Fruit fly (Drosophila melanogaster) whole organism, embryonic: Measurements from ENCODE around the gene CG15922.
A peak's percentile ranks its signal among the peaks of the same experiment; 100 is the strongest.

ENCODE experiments used
- Aef1 ChIP-seq: fragments of 200-800 bp; sonication (Bioruptor generic); IDR thresholded peaks from 3 replicates; pipeline ENCODE4 v1.3.6; 2022; ENCODE audit warnings: missing biosample characterization, missing genetic modification characterization
- Asciz ChIP-seq: fragments of 200-800 bp; sonication (Bioruptor generic); optimal IDR thresholded peaks from 2 replicates; lab custom pipeline; 2017; ENCODE audit warnings: missing biosample characterization, mild to moderate bottlenecking, missing genetic modification characterization, missing genetic modification reagents
- Atf6 ChIP-seq: fragments of 200-800 bp; sonication (Bioruptor generic); IDR thresholded peaks from 2 replicates; pipeline ENCODE4 v1.3.6; 2022; ENCODE audit warnings: missing biosample characterization, missing genetic modification characterization
- BEAF-32 ChIP-seq: fragments of 200-800 bp; sonication (Bioruptor generic); optimal IDR thresholded peaks from 3 replicates; lab custom pipeline; 2017; ENCODE audit warnings: missing biosample characterization, missing genetic modification characterization, mild to moderate bottlenecking, moderate library complexity, missing genetic modification reagents
- CG10274 ChIP-seq: fragments of 200-800 bp; sonication (Bioruptor generic); optimal IDR thresholded peaks from 3 replicates; lab custom pipeline; 2017; ENCODE audit warnings: missing biosample characterization, mild to moderate bottlenecking, missing genetic modification characterization
- CG10654 ChIP-seq: fragments of 200-800 bp; sonication (Bioruptor generic); optimal IDR thresholded peaks from 2 replicates; lab custom pipeline; 2016; ENCODE audit warnings: missing biosample characterization, missing genetic modification characterization
- CG11456 ChIP-seq: fragments of 200-800 bp; sonication (Bioruptor generic); IDR thresholded peaks from 3 replicates; pipeline ENCODE4 v1.3.6; 2022; ENCODE audit warnings: missing biosample characterization, missing genetic modification characterization
- CG12391 ChIP-seq: fragments of 200-800 bp; sonication (Bioruptor generic); optimal IDR thresholded peaks from 3 replicates; lab custom pipeline; 2018; ENCODE audit warnings: missing biosample characterization, mild to moderate bottlenecking, missing genetic modification characterization, moderate library complexity
- CG13894 ChIP-seq: fragments of 200-800 bp; sonication (Bioruptor generic); optimal IDR thresholded peaks from 3 replicates; lab custom pipeline; 2018; ENCODE audit warnings: missing biosample characterization, mild to moderate bottlenecking, missing genetic modification characterization, moderate library complexity
- CG14050 ChIP-seq: fragments of 200-800 bp; sonication (Bioruptor generic); IDR thresholded peaks from 3 replicates; pipeline ENCODE4 v1.3.6; 2022; ENCODE audit warnings: missing biosample characterization, missing genetic modification characterization
- CG17802 ChIP-seq: fragments of 200-800 bp; sonication (Bioruptor generic); optimal IDR thresholded peaks from 2 replicates; lab custom pipeline; 2018; ENCODE audit warnings: missing biosample characterization, mild to moderate bottlenecking, missing genetic modification characterization, moderate library complexity
- CG2120 ChIP-seq: fragments of 200-800 bp; sonication (Bioruptor generic); optimal IDR thresholded peaks from 3 replicates; lab custom pipeline; 2016; ENCODE audit warnings: missing biosample characterization, missing genetic modification characterization
- CG2199 ChIP-seq: fragments of 200-800 bp; sonication (Bioruptor generic); IDR thresholded peaks from 3 replicates; pipeline ENCODE4 v1.3.6; 2022; ENCODE audit warnings: missing biosample characterization, missing genetic modification characterization
- CG2889 ChIP-seq: fragments of 200-800 bp; sonication (Bioruptor generic); IDR thresholded peaks from 3 replicates; pipeline ENCODE4 v1.3.6; 2022; ENCODE audit warnings: missing biosample characterization, missing genetic modification characterization
- CG30431 ChIP-seq: fragments of 200-800 bp; sonication (Bioruptor generic); optimal IDR thresholded peaks from 2 replicates; lab custom pipeline; 2017; ENCODE audit warnings: missing biosample characterization, missing genetic modification characterization
- CG31224 ChIP-seq: fragments of 200-800 bp; sonication (Bioruptor generic); IDR thresholded peaks from 2 replicates; pipeline ENCODE4 v1.3.6; 2022; ENCODE audit warnings: missing biosample characterization, missing genetic modification characterization
- CG3407 ChIP-seq: fragments of 200-800 bp; sonication (Bioruptor generic); optimal IDR thresholded peaks from 2 replicates; lab custom pipeline; 2018; ENCODE audit warnings: missing biosample characterization, mild to moderate bottlenecking, missing genetic modification characterization
- CG4730 ChIP-seq: fragments of 200-800 bp; sonication (Bioruptor generic); IDR thresholded peaks from 2 replicates; pipeline ENCODE4 v1.3.6; 2022; ENCODE audit warnings: missing biosample characterization, missing genetic modification characterization
- CG6689 ChIP-seq: fragments of 200-800 bp; sonication (Bioruptor generic); IDR thresholded peaks from 2 replicates; pipeline ENCODE4 v1.3.6; 2022; ENCODE audit warnings: missing biosample characterization, missing genetic modification characterization
- CG6813 ChIP-seq: fragments of 200-800 bp; sonication (Bioruptor generic); optimal IDR thresholded peaks from 2 replicates; lab custom pipeline; 2017; ENCODE audit warnings: missing biosample characterization, missing genetic modification characterization, mild to moderate bottlenecking, moderate library complexity, missing genetic modification reagents
- CG7745 ChIP-seq: fragments of 200-800 bp; sonication (Bioruptor generic); optimal IDR thresholded peaks from 2 replicates; lab custom pipeline; 2018; ENCODE audit warnings: missing biosample characterization, mild to moderate bottlenecking, missing genetic modification characterization, moderate library complexity
- CG9797 ChIP-seq: fragments of 200-800 bp; sonication (Bioruptor generic); optimal IDR thresholded peaks from 3 replicates; lab custom pipeline; 2018; ENCODE audit warnings: missing biosample characterization, mild to moderate bottlenecking, missing genetic modification characterization
- Dad ChIP-seq: fragments of 200-800 bp; sonication (Bioruptor generic); optimal IDR thresholded peaks from 3 replicates; lab custom pipeline; 2016; ENCODE audit warnings: missing biosample characterization, missing genetic modification characterization
- Dek ChIP-seq: fragments of 200-800 bp; sonication (Bioruptor generic); optimal IDR thresholded peaks from 3 replicates; lab custom pipeline; 2019; ENCODE audit warnings: missing biosample characterization, mild to moderate bottlenecking, missing genetic modification characterization, moderate library complexity
- Doc2 ChIP-seq: fragments of 200-800 bp; sonication (Bioruptor generic); IDR thresholded peaks from 2 replicates; pipeline ENCODE4 v1.3.6; 2022; ENCODE audit warnings: missing biosample characterization, missing genetic modification characterization
- Dp ChIP-seq: fragments of 200-800 bp; sonication (Bioruptor generic); optimal IDR thresholded peaks from 2 replicates; lab custom pipeline; 2018; ENCODE audit warnings: missing biosample characterization, mild to moderate bottlenecking, missing genetic modification characterization, moderate library complexity
- E2f2 ChIP-seq: fragments of 200-800 bp; sonication (Bioruptor generic); IDR thresholded peaks from 2 replicates; pipeline ENCODE4 v1.3.6; 2022; ENCODE audit warnings: missing biosample characterization, missing genetic modification characterization
- Fer2 ChIP-seq: fragments of 200-800 bp; sonication (Bioruptor generic); optimal IDR thresholded peaks from 2 replicates; lab custom pipeline; 2018; ENCODE audit warnings: missing biosample characterization, mild to moderate bottlenecking, missing genetic modification characterization, moderate library complexity
- H15 ChIP-seq: fragments of 200-800 bp; sonication (Bioruptor generic); IDR thresholded peaks from 3 replicates; pipeline ENCODE4 v1.3.6; 2022; ENCODE audit warnings: missing biosample characterization, missing genetic modification characterization
- Hey ChIP-seq: fragments of 200-800 bp; sonication (Bioruptor generic); optimal IDR thresholded peaks from 3 replicates; lab custom pipeline; 2018; ENCODE audit warnings: missing biosample characterization, mild to moderate bottlenecking, missing genetic modification characterization
- Kr ChIP-seq: fragments of 200-800 bp; sonication (Bioruptor generic); optimal IDR thresholded peaks from 2 replicates; lab custom pipeline; 2017; ENCODE audit warnings: missing biosample characterization, mild to moderate bottlenecking, missing genetic modification characterization
- Lim3 ChIP-seq: fragments of 200-800 bp; sonication (Bioruptor generic); IDR thresholded peaks from 2 replicates; pipeline ENCODE4 v1.3.6; 2022; ENCODE audit warnings: missing biosample characterization, missing genetic modification characterization
- Opbp ChIP-seq: fragments of 200-800 bp; sonication (Bioruptor generic); IDR thresholded peaks from 3 replicates; pipeline ENCODE4 v1.3.6; 2022; ENCODE audit warnings: missing biosample characterization, missing genetic modification characterization; ENCODE audit not compliant: partially characterized antibody
- Ptx1 ChIP-seq: fragments of 200-800 bp; sonication (Bioruptor generic); IDR thresholded peaks from 2 replicates; pipeline ENCODE4 v1.3.6; 2022; ENCODE audit warnings: missing biosample characterization, missing genetic modification characterization
- bbx ChIP-seq: fragments of 200-800 bp; sonication (Bioruptor generic); IDR thresholded peaks from 2 replicates; pipeline ENCODE4 v1.3.6; 2022; ENCODE audit warnings: missing biosample characterization, missing genetic modification characterization; ENCODE audit not compliant: partially characterized antibody
- bcd ChIP-seq: fragments of 200-800 bp; sonication (Bioruptor generic); optimal IDR thresholded peaks from 2 replicates; lab custom pipeline; 2017; ENCODE audit warnings: missing biosample characterization, mild to moderate bottlenecking, missing genetic modification characterization
- crp ChIP-seq, 2 experiments: fragments of 200-800 bp; sonication (Bioruptor generic); optimal IDR thresholded peaks; 2 replicates in 1 of 2; 3 replicates in 1 of 2; lab custom pipeline; 2017; ENCODE audit warnings: missing biosample characterization in 2 of 2, missing genetic modification characterization in 2 of 2, mild to moderate bottlenecking in 1 of 2, moderate library complexity in 1 of 2
- fd3F ChIP-seq: fragments of 200-800 bp; sonication (Bioruptor generic); optimal IDR thresholded peaks from 2 replicates; lab custom pipeline; 2018; ENCODE audit warnings: missing biosample characterization, mild to moderate bottlenecking, missing genetic modification characterization, moderate library complexity
- fru ChIP-seq: fragments of >200 bp; optimal IDR thresholded peaks from 2 replicates; lab custom pipeline; 2017
- gfzf ChIP-seq: fragments of 200-800 bp; sonication (Bioruptor generic); optimal IDR thresholded peaks from 2 replicates; lab custom pipeline; 2016; ENCODE audit warnings: missing biosample characterization, mild to moderate bottlenecking, missing genetic modification characterization, moderate library complexity
- grau ChIP-seq: fragments of 200-800 bp; optimal IDR thresholded peaks from 3 replicates; lab custom pipeline; 2019; ENCODE audit warnings: missing biosample characterization, mild to moderate bottlenecking, missing genetic modification characterization, moderate library complexity
- gro ChIP-seq: fragments of 200-800 bp; sonication (Bioruptor generic); optimal IDR thresholded peaks from 2 replicates; lab custom pipeline; 2016; ENCODE audit warnings: missing biosample characterization, missing genetic modification characterization
- gsb ChIP-seq: fragments of 200-800 bp; sonication (Bioruptor generic); IDR thresholded peaks from 2 replicates; pipeline ENCODE4 v1.3.6; 2022; ENCODE audit warnings: missing biosample characterization, missing genetic modification characterization
- hbn ChIP-seq: fragments of 200-800 bp; sonication (Bioruptor generic); IDR thresholded peaks from 2 replicates; pipeline ENCODE4 v1.3.6; 2022; ENCODE audit warnings: missing biosample characterization, missing genetic modification characterization; ENCODE audit not compliant: partially characterized antibody
- lab ChIP-seq: fragments of 200-800 bp; sonication (Bioruptor generic); optimal IDR thresholded peaks from 3 replicates; lab custom pipeline; 2017; ENCODE audit warnings: missing biosample characterization, missing genetic modification characterization, mild to moderate bottlenecking, moderate library complexity, missing genetic modification reagents
- ro ChIP-seq: fragments of 200-800 bp; sonication (Bioruptor generic); IDR thresholded peaks from 2 replicates; pipeline ENCODE4 v1.3.6; 2022; ENCODE audit warnings: missing biosample characterization, missing genetic modification characterization
- unc-4 ChIP-seq: fragments of 200-800 bp; sonication (Bioruptor generic); IDR thresholded peaks from 2 replicates; pipeline ENCODE4 v1.3.6; 2022; ENCODE audit warnings: missing biosample characterization, missing genetic modification characterization; ENCODE audit not compliant: partially characterized antibody
- wdn ChIP-seq: fragments of 200-800 bp; sonication (Bioruptor generic); IDR thresholded peaks from 2 replicates; pipeline ENCODE4 v1.3.6; 2022; ENCODE audit warnings: missing biosample characterization, missing genetic modification characterization

The CG15922 gene

DNA sequence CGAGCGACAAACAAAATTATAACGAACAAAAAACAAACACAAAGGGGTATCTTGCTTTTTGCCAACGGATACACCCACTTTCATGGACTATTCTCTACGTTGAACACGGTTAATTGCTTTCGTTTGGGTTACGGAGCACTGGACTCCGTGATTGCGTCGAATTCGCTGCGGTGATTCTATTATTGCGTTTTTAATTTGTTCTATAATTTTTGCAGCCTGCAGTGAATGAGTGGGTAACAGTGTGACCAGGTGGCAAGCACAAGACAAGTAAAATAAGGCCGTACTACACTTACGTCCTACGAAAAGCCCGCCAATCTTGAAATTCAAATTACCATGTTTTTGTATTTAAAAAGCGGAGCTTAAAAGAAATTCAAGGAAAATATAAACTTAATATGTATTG is 25.5 kb upstream of the CG15922 start, which contains the start of gene CG16953 (continued):
- peak; percentile 2 for TF ChIP-seq grau
- no peak for TF ChIP-seq gsb (GFP tag; lab: Robert Waterston, UW)
- TF ChIP-seq wdn (GFP tag; lab: Robert Waterston, UW) = no peak
- TF ChIP-seq CG2199 (GFP tag; lab: Robert Waterston, UW) = no peak
- TF ChIP-seq CG6689 (GFP tag; lab: Robert Waterston, UW) = no peak
- TF ChIP-seq gro = no peak
- TF ChIP-seq Hey (tag; lab: Kevin White, UChicago) = no peak
- TF ChIP-seq H15 = no peak
- TF ChIP-seq Dad = no peak
- no peak for TF ChIP-seq CG10654
- TF ChIP-seq Fer2 = no peak
- TF ChIP-seq CG3407 (GFP tag; lab: Kevin White, UChicago) = no peak
- TF ChIP-seq CG11456 (GFP tag; lab: Robert Waterston, UW) = no peak
- peak; percentile 6 for TF ChIP-seq CG7745 (tag; lab: Kevin White, UChicago)
- no peak for TF ChIP-seq Kr (GFP tag; lab: Kevin White, UChicago)
- no peak for TF ChIP-seq CG2120 (GFP tag; lab: Kevin White, UChicago)
- TF ChIP-seq CG13894 (tag; lab: Kevin White, UChicago) = no peak
- TF ChIP-seq crp (GFP tag; optimal IDR thresholded peaks at IDR 0.05; lab: Kevin White, UChicago) = no peak
- peak; percentile 32; the same call in 1 of the 2 replicates for TF ChIP-seq bbx (GFP tag; lab: Robert Waterston, UW)

DNA sequence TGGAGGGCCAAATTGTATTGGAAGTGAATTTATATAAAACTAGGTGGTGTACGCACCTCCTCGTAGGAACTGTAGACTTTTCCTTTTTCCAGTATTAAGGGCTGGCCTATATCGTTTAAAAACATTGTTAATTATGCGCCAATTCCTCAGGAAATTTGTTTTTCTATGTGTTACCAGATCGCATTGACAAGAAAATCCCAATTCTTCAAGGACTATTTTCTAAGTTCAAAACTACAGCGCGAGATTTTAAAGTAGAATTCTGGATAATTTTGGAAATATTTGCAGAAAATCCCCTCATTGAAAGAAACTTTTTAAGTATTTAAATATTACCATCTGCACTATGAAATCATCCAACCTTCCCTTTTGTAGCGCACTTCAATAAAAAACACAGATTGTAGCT is 21.3 kb upstream of the CG15922 start, which contains the start of gene CG34008:
Gene CG34008, minus strand, starts transcription at position 147 of the 400 bp plus-strand sequence.
- TF ChIP-seq CG14050 (GFP tag; lab: Robert Waterston, UW) (no peak), hbn (GFP tag; lab: Robert Waterston, UW) (no peak), Ptx1 (GFP tag; lab: Robert Waterston, UW) (no peak), gfzf (GFP tag; lab: Kevin White, UChicago) (peak; percentile 58), CG2889 (GFP tag; lab: Robert Waterston, UW) (no peak), Dp (GFP tag; lab: Kevin White, UChicago) (peak; percentile 54), E2f2 (GFP tag; lab: Robert Waterston, UW) (peak; percentile 67; the same call in 1 of the 2 replicates), CG10274 (GFP tag; lab: Kevin White, UChicago) (no peak)

DNA sequence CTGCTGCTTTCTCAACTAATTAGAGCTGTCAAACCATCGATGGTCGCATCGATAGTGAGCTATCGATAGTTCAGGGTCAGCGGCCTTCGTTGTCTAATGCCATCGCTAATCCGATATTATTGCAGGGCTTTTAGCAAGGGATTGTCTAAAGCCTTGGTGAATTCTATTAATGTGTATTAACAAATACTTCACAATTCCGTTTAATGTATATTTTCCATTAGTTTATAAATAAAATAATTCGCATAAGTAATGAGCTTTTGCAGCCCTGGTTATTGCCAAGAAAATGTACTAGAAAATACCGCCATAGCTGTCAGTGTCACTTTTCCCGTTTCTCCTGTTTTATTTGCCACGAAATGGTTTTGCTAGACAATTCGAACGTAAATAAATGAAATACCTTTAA is 19.7 kb upstream of the CG15922 start, which contains the start of the genes EloB and Srp14:
Gene EloB, minus strand, starts transcription at position 35 of the 400 bp plus-strand sequence.
Gene Srp14, plus strand, starts transcription at position 300 of the 400 bp plus-strand sequence.
- TF ChIP-seq Asciz (GFP tag; lab: Kevin White, UChicago) (no peak), Aef1 (GFP tag; lab: Robert Waterston, UW) (peak; percentile 66), CG17802 (peak; percentile 23), CG30431 (peak; percentile 47), fru (lab: Kevin White, UChicago) (no peak), Dek (peak; percentile 74), Lim3 (GFP tag; lab: Robert Waterston, UW) (no peak), CG4730 (GFP tag; lab: Robert Waterston, UW) (peak; percentile 48; the same call in 1 of the 2 replicates), CG6813 (GFP tag; lab: Kevin White, UChicago) (peak; percentile 33), Atf6 (GFP tag; lab: Robert Waterston, UW) (peak; percentile 77; the same call in 1 of the 2 replicates), Doc2 (GFP tag; lab: Robert Waterston, UW) (no peak), CG31224 (GFP tag; lab: Robert Waterston, UW) (peak; percentile 20; the same call in 1 of the 2 replicates), Opbp (peak; percentile 97), unc-4 (GFP tag; lab: Robert Waterston, UW) (peak; percentile 98), BEAF-32 (GFP tag; lab: Kevin White, UChicago) (peak; percentile 99), lab (GFP tag; lab: Kevin White, UChicago) (no peak), bcd (GFP tag; lab: Kevin White, UChicago) (peak; percentile 72), CG12391 (peak; percentile 92), fd3F (GFP tag; lab: Kevin White, UChicago) (peak; percentile 65), wdn (GFP tag; lab: Robert Waterston, UW) (peak; percentile 59; the same call in 1 of the 2 replicates), ro (GFP tag; lab: Robert Waterston, UW) (peak; percentile 36; the same call in 1 of the 2 replicates), CG6689 (GFP tag; lab: Robert Waterston, UW) (peak; percentile 71), CG9797 (GFP tag; lab: Kevin White, UChicago) (peak; percentile 80)
